Fruit fly (Drosophila melanogaster): ENCODE measurements around the gene inaF-D.
A peak's percentile ranks its signal among the peaks of the same experiment; 100 is the strongest.

inaF-D gene

DNA sequence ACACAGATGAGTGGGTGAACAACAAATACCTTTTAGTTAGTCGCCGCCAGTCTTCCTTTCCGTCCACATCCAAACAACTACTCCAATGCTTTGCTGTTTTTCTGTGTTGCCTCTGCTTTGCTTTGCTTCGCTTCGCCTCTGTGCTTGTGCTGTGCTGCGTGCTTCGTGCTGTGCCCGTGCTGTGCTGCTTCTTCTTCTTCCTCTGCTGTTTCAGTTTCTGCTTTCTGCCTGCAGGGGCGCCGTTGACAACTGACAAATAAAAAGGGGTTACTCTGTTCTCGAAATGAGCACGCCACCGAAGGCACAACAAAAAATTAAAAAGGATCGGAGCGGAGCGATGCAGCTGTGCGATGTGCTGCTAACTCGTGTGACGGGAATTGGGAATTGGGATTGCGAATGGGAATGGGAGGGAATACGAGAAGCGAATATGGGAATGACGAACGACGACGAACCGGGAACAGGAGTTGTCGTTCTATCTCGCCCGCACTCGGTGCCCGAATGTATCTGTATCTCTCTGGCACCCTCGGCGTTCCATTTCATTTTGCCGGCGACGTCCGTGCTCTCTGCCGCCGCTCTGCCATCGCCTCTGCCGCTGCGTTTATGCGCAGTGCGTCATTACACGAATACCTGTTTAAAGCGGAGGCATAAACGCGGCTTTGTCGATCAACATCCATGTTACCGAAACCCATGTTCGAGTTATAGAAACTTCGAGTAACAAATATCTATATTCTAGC lies 14.2 kb downstream of the inaF-D start (continued):
- TF ChIP-seq CG4730 (GFP tag; IDR thresholded peaks at IDR 0.05): peak; percentile 65
- peak; percentile 60 for TF ChIP-seq CG13894 (tag; optimal IDR thresholded peaks at IDR 0.05)
- peak; percentile 85 for TF ChIP-seq da (GFP tag; optimal IDR thresholded peaks at IDR 0.05)
- TF ChIP-seq repo (GFP tag; optimal IDR thresholded peaks at IDR 0.05): no peak
- peak; percentile 65 for TF ChIP-seq CG4404 (GFP tag; IDR thresholded peaks at IDR 0.05)
- TF ChIP-seq CG3163 (GFP tag; optimal IDR thresholded peaks at IDR 0.05): peak; percentile 71
- peak; percentile 61 for TF ChIP-seq esg (GFP tag; conservative IDR thresholded peaks at IDR 0.05)
- TF ChIP-seq chn (GFP tag; optimal IDR thresholded peaks at IDR 0.05): peak; percentile 25
- peak; percentile 38; the same call in 1 of the 2 replicates for TF ChIP-seq CG14667 (GFP tag; IDR thresholded peaks at IDR 0.05)
- TF ChIP-seq tgo (GFP tag; IDR thresholded peaks at IDR 0.05): peak; percentile 63
- TF ChIP-seq NFAT (GFP tag; IDR thresholded peaks at IDR 0.05): peak; percentile 62; the same call in 1 of the 2 replicates
- no peak for TF ChIP-seq tio (GFP tag; optimal IDR thresholded peaks at IDR 0.05)
- no peak for TF ChIP-seq eve (GFP tag; optimal IDR thresholded peaks at IDR 0.05)
- peak; percentile 78 for TF ChIP-seq ci (GFP tag; IDR thresholded peaks at IDR 0.05)
- TF ChIP-seq CG2202 (tag; optimal IDR thresholded peaks at IDR 0.05): no peak
- peak; percentile 73 for TF ChIP-seq CG17829 (tag; optimal IDR thresholded peaks at IDR 0.05)
- peak; percentile 38; the same call in 1 of the 3 replicates for TF ChIP-seq CG14050 (GFP tag; IDR thresholded peaks at IDR 0.05)
- peak; percentile 31; the same call in 1 of the 2 replicates for TF ChIP-seq ato (GFP tag; IDR thresholded peaks at IDR 0.05; ENCODE audit: partially characterized antibody)
- TF ChIP-seq Optix (GFP tag; IDR thresholded peaks at IDR 0.05): peak; percentile 62; the same call in 2 of the 3 replicates
- peak; percentile 69 for TF ChIP-seq CG9215 (GFP tag; IDR thresholded peaks at IDR 0.05)
- 0 out of 2 replicates have a peak, but pooled peaks have one; percentile 18 for TF ChIP-seq gt (GFP tag; IDR thresholded peaks at IDR 0.05)
- no peak for TF ChIP-seq GATAe (GFP tag; conservative IDR thresholded peaks at IDR 0.05)
- 0 out of 3 replicates have a peak, but pooled peaks have one; percentile 57 for TF ChIP-seq CG7963 (GFP tag; IDR thresholded peaks at IDR 0.05; ENCODE audit: partially characterized antibody)
- peak; percentile 32 for TF ChIP-seq CG4707 (GFP tag; optimal IDR thresholded peaks at IDR 0.05)
- TF ChIP-seq ap (GFP tag; IDR thresholded peaks at IDR 0.05): peak; percentile 59
- TF ChIP-seq Aef1 (GFP tag; IDR thresholded peaks at IDR 0.05): peak; percentile 61
- TF ChIP-seq peb (GFP tag; IDR thresholded peaks at IDR 0.05): 0 out of 2 replicates have a peak, but pooled peaks have one; percentile 21
- peak; percentile 73 for TF ChIP-seq ems (GFP tag; optimal IDR thresholded peaks at IDR 0.05)
- TF ChIP-seq pita (GFP tag; optimal IDR thresholded peaks at IDR 0.05): no peak
- TF ChIP-seq CG17359 (tag; optimal IDR thresholded peaks at IDR 0.05): peak; percentile 67
- peak; percentile 88 for TF ChIP-seq CG6175 (GFP tag; IDR thresholded peaks at IDR 0.05)
- no peak for TF ChIP-seq cato (GFP tag; optimal IDR thresholded peaks at IDR 0.05; ENCODE audit: borderline replicate concordance)
- TF ChIP-seq CG15601 (tag; optimal IDR thresholded peaks at IDR 0.05): no peak
- peak; percentile 100 for TF ChIP-seq CG4820 (GFP tag; optimal IDR thresholded peaks at IDR 0.05)
- TF ChIP-seq run (tag; optimal IDR thresholded peaks at IDR 0.05): peak; percentile 26
- TF ChIP-seq CG7556 (GFP tag; optimal IDR thresholded peaks at IDR 0.05): peak; percentile 66
- peak; percentile 58 for TF ChIP-seq CG10366 (GFP tag; IDR thresholded peaks at IDR 0.05)
- peak; percentile 77 for TF ChIP-seq danr (GFP tag; IDR thresholded peaks at IDR 0.05)
- no peak for TF ChIP-seq ro (GFP tag; IDR thresholded peaks at IDR 0.05)
- peak; percentile 47; the same call in 1 of the 2 replicates for TF ChIP-seq ttk (GFP tag; IDR thresholded peaks at IDR 0.05)
- TF ChIP-seq CG12299 (tag; optimal IDR thresholded peaks at IDR 0.05): peak; percentile 8
- TF ChIP-seq CG8089 (GFP tag; optimal IDR thresholded peaks at IDR 0.05): peak; percentile 40
- no peak for TF ChIP-seq CG4617 (GFP tag; optimal IDR thresholded peaks at IDR 0.05; ENCODE audit: borderline replicate concordance)
- TF ChIP-seq CG2889 (GFP tag; IDR thresholded peaks at IDR 0.05): 0 out of 3 replicates have a peak, but pooled peaks have one; percentile 23
- TF ChIP-seq CG30431 (GFP tag; optimal IDR thresholded peaks at IDR 0.05): peak; percentile 53
- TF ChIP-seq HLHmδ (GFP tag; optimal IDR thresholded peaks at IDR 0.05): no peak
- TF ChIP-seq CG5953 (GFP tag; IDR thresholded peaks at IDR 0.05): peak; percentile 63
- peak; percentile 44 for TF ChIP-seq ewg (GFP tag; optimal IDR thresholded peaks at IDR 0.05)
- TF ChIP-seq CG3281 (GFP tag; optimal IDR thresholded peaks at IDR 0.05): peak; percentile 35
- peak; percentile 68; the same call in 1 of the 2 replicates for TF ChIP-seq rib (GFP tag; IDR thresholded peaks at IDR 0.05)

Measured in whole organism, embryonic.